Worm (Caenorhabditis elegans): Measurements from ENCODE around the gene C35B1.2.

DNA sequence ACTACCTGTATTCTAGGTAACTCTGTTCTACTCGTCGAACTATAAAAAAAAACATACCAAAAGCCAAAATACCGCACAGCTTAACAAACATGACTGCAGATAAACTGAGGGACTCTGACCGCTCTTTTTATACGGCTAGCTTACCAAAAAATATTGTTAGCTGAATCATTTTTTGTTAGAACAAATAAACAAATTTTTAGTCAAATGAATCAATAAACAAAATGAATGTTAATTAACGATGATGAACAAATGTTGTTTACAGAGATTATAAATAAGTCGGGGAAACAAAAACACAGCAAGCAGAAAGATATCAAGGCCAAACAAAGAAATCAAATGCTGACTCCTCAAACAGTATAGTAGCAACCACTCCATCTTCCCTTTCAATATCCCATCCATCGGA, 22.4 kb upstream of the C35B1.2 start, which contains the start of gene ilys-6:
- TF ChIP-seq unc-39 (tag; optimal IDR thresholded peaks at IDR 0.05) (no peak), ces-1 (GFP tag; optimal IDR thresholded peaks at IDR 0.05) (no peak), lsy-2 (tag; optimal IDR thresholded peaks at IDR 0.05) (no peak), nhr-12 (tag; optimal IDR thresholded peaks at IDR 0.05) (no peak), tbx-8 (GFP tag; optimal IDR thresholded peaks at IDR 0.05) (no peak), ztf-11 (tag; optimal IDR thresholded peaks at IDR 0.05) (no peak), pha-4 (tag; optimal IDR thresholded peaks at IDR 0.05) (no peak), lin-13 (tag; optimal IDR thresholded peaks at IDR 0.05) (no peak), nhr-76 (tag; optimal IDR thresholded peaks at IDR 0.05) (no peak), mab-5 (tag; optimal IDR thresholded peaks at IDR 0.05) (no peak), nhr-237 (tag; optimal IDR thresholded peaks at IDR 0.05) (no peak)
